Worm (Caenorhabditis elegans) whole organism, L1 larva: ENCODE results near the gene C10G8.8.

Experiments used
- ces-1 ChIP-seq: fragments of 150-350 bp; optimal IDR thresholded peaks from 2 replicates; lab custom pipeline; 2014; ENCODE audit warnings: missing biosample characterization, missing genetic modification reagents, missing genetic modification characterization
- nhr-12 ChIP-seq: sonication (generic microtip); optimal IDR thresholded peaks from 2 replicates; lab custom pipeline; 2017; ENCODE audit warnings: missing biosample characterization, missing genetic modification characterization
- skn-1 ChIP-seq: fragments of 150-350 bp; optimal IDR thresholded peaks from 2 replicates; lab custom pipeline; 2014; ENCODE audit warnings: missing biosample characterization, missing genetic modification characterization
- tbx-2 ChIP-seq: sonication (generic microtip); optimal IDR thresholded peaks from 2 replicates; lab custom pipeline; 2016; ENCODE audit warnings: missing genetic modification characterization, missing compliant biosample characterization

ce11 chrV:5339497-5339896, 11.3 kb upstream of the C10G8.8 start, which contains the start of gene srg-27:
- TF ChIP-seq nhr-12 (tag; lab: Kevin White, UChicago), result no peak
- no peak for TF ChIP-seq ces-1
- TF ChIP-seq tbx-2 (tag; lab: Kevin White, UChicago), result no peak
- TF ChIP-seq skn-1 (tag; lab: Kevin White, UChicago), result no peak
